Worm (Caenorhabditis elegans) whole organism, young adult: ENCODE results near the gene F43G6.17.

Experiments
- B0019.2 ChIP-seq: fragments of 200-800 bp; sonication (Bioruptor generic); conservative IDR thresholded peaks from 2 replicates; pipeline ENCODE4 v1.3.6; 2022; ENCODE audit warnings: missing genetic modification reagents, missing genetic modification characterization, missing compliant biosample characterization
- B0035.1 ChIP-seq: sonication (generic microtip); optimal IDR thresholded peaks from 2 replicates; lab custom pipeline; 2016; ENCODE audit warnings: missing genetic modification characterization, mild to moderate bottlenecking, missing compliant biosample characterization, missing genotype, missing genetic modification reagents
- B0336.3 ChIP-seq: fragments of 200-800 bp; sonication (Bioruptor generic); IDR thresholded peaks from 2 replicates; pipeline ENCODE4 v1.3.6; 2022; ENCODE audit warnings: missing genetic modification characterization, missing compliant biosample characterization
- C06A6.2 ChIP-seq: fragments of 200-800 bp; sonication (Bioruptor generic); conservative IDR thresholded peaks from 2 replicates; pipeline ENCODE4 v1.3.6; 2022; ENCODE audit warnings: missing genetic modification characterization, missing compliant biosample characterization
- C17E4.6 ChIP-seq: fragments of 200-800 bp; sonication (Bioruptor generic); IDR thresholded peaks from 2 replicates; pipeline ENCODE4 v1.3.6; 2022; ENCODE audit warnings: missing genetic modification reagents, missing genetic modification characterization, missing compliant biosample characterization
- F37B4.10 ChIP-seq: fragments of 200-800 bp; sonication (Bioruptor generic); IDR thresholded peaks from 2 replicates; pipeline ENCODE4 v1.3.6; 2022; ENCODE audit warnings: missing genetic modification characterization, missing compliant biosample characterization
- F39B2.1 ChIP-seq: fragments of 200-800 bp; sonication (Bioruptor generic); IDR thresholded peaks from 2 replicates; pipeline ENCODE4 v1.3.6; 2022; ENCODE audit warnings: missing genetic modification reagents, missing genetic modification characterization, missing compliant biosample characterization
- F57A8.1 ChIP-seq: fragments of 200-800 bp; sonication (Bioruptor generic); optimal IDR thresholded peaks from 2 replicates; lab custom pipeline; 2018; ENCODE audit warnings: mild to moderate bottlenecking, missing genetic modification characterization, moderate library complexity, missing compliant biosample characterization
- K12H6.12 ChIP-seq: fragments of 200-800 bp; sonication (Bioruptor generic); optimal IDR thresholded peaks from 2 replicates; lab custom pipeline; 2018; ENCODE audit warnings: mild to moderate bottlenecking, missing genetic modification characterization, missing compliant biosample characterization
- Y53G8AR.9 ChIP-seq: fragments of 200-800 bp; sonication (Bioruptor generic); conservative IDR thresholded peaks from 2 replicates; pipeline ENCODE4 v1.3.6; 2022; ENCODE audit warnings: missing genetic modification reagents, missing genetic modification characterization, missing compliant biosample characterization
- Y79H2A.3 ChIP-seq: fragments of 200-800 bp; sonication (Bioruptor generic); conservative IDR thresholded peaks from 2 replicates; pipeline ENCODE4 v1.3.6; 2022; ENCODE audit warnings: missing genetic modification reagents, missing genetic modification characterization, missing compliant biosample characterization
- ZK185.1 ChIP-seq: sonication (generic microtip); optimal IDR thresholded peaks from 2 replicates; lab custom pipeline; 2016; ENCODE audit warnings: mild to moderate bottlenecking, missing genetic modification characterization, missing compliant biosample characterization; ENCODE audit not compliant: poor library complexity, severe bottlenecking
- akir-1 ChIP-seq: fragments of 200-800 bp; sonication (Bioruptor generic); optimal IDR thresholded peaks from 2 replicates; lab custom pipeline; 2018; ENCODE audit warnings: mild to moderate bottlenecking, missing genetic modification characterization, moderate library complexity, missing compliant biosample characterization
- aptf-2 ChIP-seq: fragments of 200-800 bp; sonication (Bioruptor generic); conservative IDR thresholded peaks from 2 replicates; pipeline ENCODE4 v1.3.6; 2022; ENCODE audit warnings: missing genetic modification reagents, missing genetic modification characterization, missing compliant biosample characterization
- attf-6 ChIP-seq: fragments of 200-800 bp; sonication (Bioruptor generic); IDR thresholded peaks from 2 replicates; pipeline ENCODE4 v1.3.6; 2022; ENCODE audit warnings: missing genetic modification reagents, missing genetic modification characterization, missing compliant biosample characterization
- cebp-1 ChIP-seq, 2 experiments: fragments of 200-800 bp in 1 of 2; sonication (Bioruptor generic) in 1 of 2; sonication (generic microtip) in 1 of 2; IDR thresholded peaks in 1 of 2; optimal IDR thresholded peaks in 1 of 2; 2 replicates each; pipeline versions ENCODE4 v1.3.6 to Lab custom; 2017 to 2022; ENCODE audit warnings: missing compliant biosample characterization in 2 of 2, missing genetic modification characterization in 2 of 2, mild to moderate bottlenecking in 1 of 2, missing genetic modification reagents in 1 of 2, moderate library complexity in 1 of 2
- cebp-2 ChIP-seq: fragments of 200-800 bp; sonication (Bioruptor generic); IDR thresholded peaks from 2 replicates; pipeline ENCODE4 v1.3.6; 2022; ENCODE audit warnings: missing genetic modification characterization, missing compliant biosample characterization
- ceh-27 ChIP-seq: fragments of 200-800 bp; sonication (Bioruptor generic); optimal IDR thresholded peaks from 2 replicates; lab custom pipeline; 2018; ENCODE audit warnings: mild to moderate bottlenecking, missing genetic modification characterization, moderate library complexity, missing compliant biosample characterization
- ceh-79 ChIP-seq: sonication (generic microtip); optimal IDR thresholded peaks from 2 replicates; lab custom pipeline; 2017; ENCODE audit warnings: mild to moderate bottlenecking, missing genetic modification characterization, missing compliant biosample characterization
- ceh-91 ChIP-seq: fragments of 200-800 bp; sonication (Bioruptor generic); IDR thresholded peaks from 2 replicates; pipeline ENCODE4 v1.3.6; 2022; ENCODE audit warnings: missing genetic modification reagents, missing genetic modification characterization, missing compliant biosample characterization
- dpl-1 ChIP-seq: fragments of 150-350 bp; optimal IDR thresholded peaks from 2 replicates; lab custom pipeline; 2014; ENCODE audit warnings: missing biosample characterization, missing genetic modification reagents, missing genetic modification characterization
- efl-1 ChIP-seq: fragments of 150-350 bp; optimal IDR thresholded peaks from 2 replicates; lab custom pipeline; 2014; ENCODE audit warnings: missing biosample characterization, missing genetic modification reagents, missing genetic modification characterization
- hlh-26 ChIP-seq: fragments of 200-800 bp; sonication (Bioruptor generic); conservative IDR thresholded peaks from 2 replicates; pipeline ENCODE4 v1.3.6; 2022; ENCODE audit warnings: missing genetic modification reagents, missing genetic modification characterization, missing compliant biosample characterization
- hrde-1 ChIP-seq: sonication (generic microtip); optimal IDR thresholded peaks from 2 replicates; lab custom pipeline; 2016; ENCODE audit warnings: missing genetic modification characterization, mild to moderate bottlenecking, missing compliant biosample characterization, moderate library complexity, missing genotype, missing genetic modification reagents, borderline replicate concordance
- hsf-1 ChIP-seq: fragments of 200-800 bp; sonication (Bioruptor generic); IDR thresholded peaks from 2 replicates; pipeline ENCODE4 v1.3.6; 2022; ENCODE audit warnings: missing genetic modification reagents, missing genetic modification characterization, missing compliant biosample characterization
- let-526 ChIP-seq: fragments of 200-800 bp; sonication (Bioruptor generic); IDR thresholded peaks from 2 replicates; pipeline ENCODE4 v1.3.6; 2022; ENCODE audit warnings: missing genetic modification reagents, missing genetic modification characterization, missing compliant biosample characterization
- lsy-27 ChIP-seq: sonication (generic microtip); optimal IDR thresholded peaks from 2 replicates; lab custom pipeline; 2017; ENCODE audit warnings: missing genetic modification characterization, mild to moderate bottlenecking, missing compliant biosample characterization, antibody characterized with exemption, missing genotype, borderline replicate concordance; ENCODE audit not compliant: insufficient read depth
- madf-3 ChIP-seq: fragments of 200-800 bp; sonication (Bioruptor generic); IDR thresholded peaks from 2 replicates; pipeline ENCODE4 v1.3.6; 2022; ENCODE audit warnings: missing genetic modification reagents, missing genetic modification characterization, missing compliant biosample characterization
- madf-8 ChIP-seq: fragments of 200-800 bp; sonication (Bioruptor generic); conservative IDR thresholded peaks from 2 replicates; pipeline ENCODE4 v1.3.6; 2022; ENCODE audit warnings: missing genetic modification reagents, missing genetic modification characterization, missing compliant biosample characterization
- mcd-1 ChIP-seq: fragments of 200-800 bp; sonication (Bioruptor generic); IDR thresholded peaks from 2 replicates; pipeline ENCODE4 v1.3.6; 2022; ENCODE audit warnings: missing genetic modification reagents, missing genetic modification characterization, missing compliant biosample characterization
- mel-28 ChIP-seq: sonication (generic microtip); optimal IDR thresholded peaks from 2 replicates; lab custom pipeline; 2016; ENCODE audit warnings: borderline replicate concordance, mild to moderate bottlenecking, missing genetic modification characterization, missing compliant biosample characterization
- nfya-1 ChIP-seq: sonication (generic microtip); optimal IDR thresholded peaks from 2 replicates; lab custom pipeline; 2017; ENCODE audit warnings: antibody characterized with exemption, missing compliant biosample characterization, missing genetic modification characterization, borderline replicate concordance; ENCODE audit not compliant: insufficient read depth
- nfya-2 ChIP-seq: fragments of 200-800 bp; sonication (Bioruptor generic); IDR thresholded peaks from 2 replicates; pipeline ENCODE4 v1.3.6; 2022; ENCODE audit warnings: missing genetic modification reagents, missing genetic modification characterization, missing compliant biosample characterization
- nfyb-1 ChIP-seq: fragments of 200-800 bp; sonication (Bioruptor generic); IDR thresholded peaks from 2 replicates; pipeline ENCODE4 v1.3.6; 2022; ENCODE audit warnings: missing genetic modification reagents, missing genetic modification characterization, missing compliant biosample characterization
- nhr-120 ChIP-seq: fragments of 200-800 bp; sonication (Bioruptor generic); IDR thresholded peaks from 2 replicates; pipeline ENCODE4 v1.3.6; 2022; ENCODE audit warnings: missing genetic modification characterization, missing compliant biosample characterization
- nhr-27 ChIP-seq: fragments of 200-800 bp; sonication (Bioruptor generic); optimal IDR thresholded peaks from 2 replicates; lab custom pipeline; 2018; ENCODE audit warnings: mild to moderate bottlenecking, missing genetic modification characterization, moderate library complexity, missing compliant biosample characterization
- nhr-80 ChIP-seq: sonication (generic microtip); optimal IDR thresholded peaks from 2 replicates; lab custom pipeline; 2016; ENCODE audit warnings: missing genetic modification characterization, missing compliant biosample characterization
- repo-1 ChIP-seq: sonication (generic microtip); optimal IDR thresholded peaks from 2 replicates; lab custom pipeline; 2017; ENCODE audit warnings: mild to moderate bottlenecking, missing genetic modification characterization, missing compliant biosample characterization
- sea-2 ChIP-seq: fragments of 200-800 bp; sonication (Bioruptor generic); IDR thresholded peaks from 2 replicates; pipeline ENCODE4 v1.3.6; 2022; ENCODE audit warnings: missing genetic modification characterization, missing compliant biosample characterization
- snpc-1.1 ChIP-seq: sonication (generic microtip); optimal IDR thresholded peaks from 2 replicates; lab custom pipeline; 2017; ENCODE audit warnings: missing genetic modification characterization, mild to moderate bottlenecking, missing compliant biosample characterization, antibody characterized with exemption, moderate library complexity, missing genotype, missing genetic modification reagents; ENCODE audit not compliant: insufficient read depth
- snpc-4 ChIP-seq, 5 experiments: fragments of 150-350 bp in 1 of 5; sonication (generic microtip) in 4 of 5; optimal IDR thresholded peaks; 2 replicates each; lab custom pipeline; 2014 to 2018; ENCODE audit warnings: missing genetic modification characterization in 5 of 5, missing biosample characterization in 3 of 5, antibody characterized with exemption in 2 of 5, mild to moderate bottlenecking in 2 of 5, missing compliant biosample characterization in 2 of 5, missing genotype in 2 of 5, moderate library complexity in 2 of 5, missing genetic modification reagents in 1 of 5
- tbp1 ChIP-seq: fragments of 200-800 bp; sonication (Bioruptor generic); optimal IDR thresholded peaks from 2 replicates; lab custom pipeline; 2018; ENCODE audit warnings: mild to moderate bottlenecking, missing genetic modification characterization, missing compliant biosample characterization
- tlf-1 ChIP-seq: fragments of 200-800 bp; sonication (Bioruptor generic); optimal IDR thresholded peaks from 2 replicates; lab custom pipeline; 2018; ENCODE audit warnings: mild to moderate bottlenecking, missing genetic modification characterization, missing compliant biosample characterization
- unc-62 ChIP-seq: fragments of 150-350 bp; optimal IDR thresholded peaks from 2 replicates; lab custom pipeline; 2014; ENCODE audit warnings: missing biosample characterization, missing genetic modification reagents, missing genetic modification characterization
- ztf-26 ChIP-seq: sonication (generic microtip); optimal IDR thresholded peaks from 2 replicates; lab custom pipeline; 2017; ENCODE audit warnings: missing genetic modification characterization, missing compliant biosample characterization
- ztf-28 ChIP-seq: fragments of 200-800 bp; sonication (Bioruptor generic); IDR thresholded peaks from 2 replicates; pipeline ENCODE4 v1.3.6; 2022; ENCODE audit warnings: missing genetic modification reagents, missing genetic modification characterization, missing compliant biosample characterization

F43G6.17 gene

DNA sequence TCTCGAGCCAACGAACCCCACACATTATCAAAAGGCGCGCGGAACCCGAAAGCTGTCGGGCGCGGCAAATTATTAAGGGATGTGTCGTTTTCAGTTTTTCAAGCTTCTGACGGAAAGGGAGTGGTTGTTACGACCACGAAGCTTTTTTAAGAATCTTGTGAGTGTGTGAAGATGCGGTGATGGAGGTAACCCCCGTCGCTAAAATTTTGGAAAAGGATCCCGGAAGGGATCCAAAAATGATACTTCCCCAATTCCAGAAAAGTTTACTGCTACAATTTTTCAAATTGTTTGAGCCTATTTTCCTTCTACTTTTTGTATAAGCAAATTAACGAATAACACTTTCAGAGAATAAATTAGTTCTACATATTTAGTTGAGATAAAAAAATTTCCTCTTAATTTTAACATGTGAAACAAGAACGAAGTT, 45.9 kb upstream of the F43G6.17 start (continued):
- TF ChIP-seq cebp-1 (GFP tag; IDR thresholded peaks at IDR 0.05; lab: Robert Waterston, UW) (0 out of 2 replicates have a peak, but pooled peaks have one; percentile 9), cebp-1 (tag; optimal IDR thresholded peaks at IDR 0.05; lab: Kevin White, UChicago) (peak; percentile 42), nfya-2 (GFP tag; lab: Robert Waterston, UW) (no peak), hlh-26 (no peak), mcd-1 (peak; percentile 33; the same call in 1 of the 2 replicates), Y53G8AR.9 (0 out of 2 replicates have a peak, but pooled peaks have one; percentile 74), ZK185.1 (peak; percentile 12), nhr-80 (peak; percentile 46), efl-1 (no peak), snpc-1.1 (tag; lab: Kevin White, UChicago) (peak; percentile 86), mel-28 (tag; lab: Kevin White, UChicago) (no peak), ceh-91 (no peak), attf-6 (GFP tag; lab: Robert Waterston, UW) (peak; percentile 45; the same call in 1 of the 2 replicates), ceh-79 (tag; lab: Kevin White, UChicago) (no peak), K12H6.12 (tag; lab: Kevin White, UChicago) (peak; percentile 50), aptf-2 (GFP tag; lab: Robert Waterston, UW) (no peak), C17E4.6 (GFP tag; lab: Robert Waterston, UW) (no peak), nfya-1 (tag; lab: Kevin White, UChicago) (no peak), ceh-27 (GFP tag; lab: Kevin White, UChicago) (no peak), ztf-28 (GFP tag; lab: Robert Waterston, UW) (no peak), unc-62 (GFP tag; lab: Kevin White, UChicago) (no peak), nhr-27 (tag; lab: Kevin White, UChicago) (no peak), dpl-1 (GFP tag; lab: Kevin White, UChicago) (no peak), nfyb-1 (GFP tag; lab: Robert Waterston, UW) (peak; percentile 92), F57A8.1 (GFP tag; lab: Kevin White, UChicago) (no peak), hrde-1 (tag; lab: Kevin White, UChicago) (no peak), sea-2 (no peak), madf-3 (GFP tag; lab: Robert Waterston, UW) (no peak), cebp-2 (GFP tag; lab: Robert Waterston, UW) (no peak), F39B2.1 (GFP tag; lab: Robert Waterston, UW) (no peak), hsf-1 (GFP tag; lab: Robert Waterston, UW) (0 out of 2 replicates have a peak, but pooled peaks have one; percentile 14), F37B4.10 (GFP tag; lab: Robert Waterston, UW) (no peak), ztf-26 (tag; lab: Kevin White, UChicago) (peak; percentile 75), B0019.2 (GFP tag; lab: Robert Waterston, UW) (no peak), tlf-1 (GFP tag; lab: Kevin White, UChicago) (peak; percentile 61), tbp1 (GFP tag; lab: Kevin White, UChicago) (peak; percentile 59), Y79H2A.3 (no peak), C06A6.2 (GFP tag; lab: Robert Waterston, UW) (peak; percentile 55; the same call in 1 of the 2 replicates), snpc-4 (GFP tag; optimal IDR thresholded peaks at IDR 0.05; lab: Kevin White, UChicago) (peak; percentile 78), snpc-4 (tag; optimal IDR thresholded peaks at IDR 0.05; lab: Kevin White, UChicago) (peak; percentile 72 to 92 (median 90)), madf-8 (GFP tag; lab: Robert Waterston, UW) (no peak), lsy-27 (tag; lab: Kevin White, UChicago) (no peak), B0336.3 (GFP tag; lab: Robert Waterston, UW) (peak; percentile 60), repo-1 (no peak), akir-1 (GFP tag; lab: Kevin White, UChicago) (no peak), nhr-120 (GFP tag; lab: Robert Waterston, UW) (no peak), B0035.1 (no peak), let-526 (GFP tag; lab: Robert Waterston, UW) (no peak)
